Worm (Caenorhabditis elegans) whole organism, L3 larva: Measurements from ENCODE around the gene nhr-139.

Experiments used
- aly-2 ChIP-seq: fragments of 150-350 bp; optimal IDR thresholded peaks from 2 replicates; lab custom pipeline; 2014; ENCODE audit warnings: missing biosample characterization, missing genetic modification characterization
- ceh-9 ChIP-seq: sonication (generic microtip); optimal IDR thresholded peaks from 2 replicates; lab custom pipeline; 2018; ENCODE audit warnings: missing biosample characterization, missing genetic modification characterization
- jun-1 ChIP-seq: fragments of 150-350 bp; optimal IDR thresholded peaks from 2 replicates; lab custom pipeline; 2014; ENCODE audit warnings: missing biosample characterization, missing genetic modification reagents, missing genetic modification characterization
- lin-15B ChIP-seq: fragments of 150-350 bp; optimal IDR thresholded peaks from 2 replicates; lab custom pipeline; 2014; ENCODE audit warnings: missing biosample characterization, missing genetic modification characterization
- skn-1 ChIP-seq: fragments of 150-350 bp; optimal IDR thresholded peaks from 2 replicates; lab custom pipeline; 2014; ENCODE audit warnings: missing biosample characterization, missing genetic modification characterization
- unc-39 ChIP-seq: sonication (generic microtip); optimal IDR thresholded peaks from 4 replicates; lab custom pipeline; 2017; ENCODE audit warnings: missing biosample characterization, missing genetic modification characterization
- zag-1 ChIP-seq: fragments of 150-350 bp; optimal IDR thresholded peaks from 2 replicates; lab custom pipeline; 2014; ENCODE audit warnings: missing biosample characterization, missing genetic modification characterization

ce11 chrV:6979019-6979418 lies 8.6 kb downstream of the nhr-139 start, which contains the start of gene sre-12:
- TF ChIP-seq skn-1 (tag; lab: Kevin White, UChicago) (no peak), unc-39 (no peak), ceh-9 (tag; lab: Kevin White, UChicago) (no peak), zag-1 (tag; lab: Kevin White, UChicago) (no peak), aly-2 (tag; lab: Kevin White, UChicago) (no peak), lin-15B (tag; lab: Kevin White, UChicago) (no peak), jun-1 (no peak)
